Worm (Caenorhabditis elegans) whole organism, L4 larva: ENCODE results near the gene mab-23.

Experiments used
- ama-1 ChIP-seq: fragments of 150-350 bp; optimal IDR thresholded peaks from 2 replicates; lab custom pipeline; 2014; ENCODE audit warnings: inconsistent platforms, mixed read lengths
- lsy-2 ChIP-seq, 2 experiments: fragments of 150-350 bp in 1 of 2; sonication (generic microtip) in 1 of 2; optimal IDR thresholded peaks; 2 replicates each; lab custom pipeline; 2014 to 2017; ENCODE audit warnings: missing biosample characterization in 2 of 2, missing genetic modification characterization in 2 of 2
- unc-130 ChIP-seq: sonication (generic microtip); optimal IDR thresholded peaks from 2 replicates; lab custom pipeline; 2016; ENCODE audit warnings: missing genetic modification reagents, missing genetic modification characterization, missing compliant biosample characterization

- no peak for TF ChIP-seq ama-1 (lab: Kevin White, UChicago)
- TF ChIP-seq unc-130 (GFP tag; lab: Kevin White, UChicago): no peak
- TF ChIP-seq lsy-2 (tag; optimal IDR thresholded peaks at IDR 0.05; lab: Kevin White, UChicago): no peak
These were observed 26.5 kb downstream of the mab-23 start for ce11 chrV:10659343-10659742.
